Worm (Caenorhabditis elegans) whole organism, L4/young adult: Measurements from ENCODE around the gene rpl-37.

Source experiments
- W03F9.2 ChIP-seq: fragments of 150-350 bp; optimal IDR thresholded peaks from 2 replicates; lab custom pipeline; 2014; ENCODE audit warnings: missing biosample characterization, missing genetic modification characterization
- dao-5 ChIP-seq: sonication (generic microtip); optimal IDR thresholded peaks from 2 replicates; lab custom pipeline; 2016; ENCODE audit warnings: missing genotype, missing genetic modification characterization, moderate library complexity, missing compliant biosample characterization
- him-1 ChIP-seq: sonication (generic microtip); optimal IDR thresholded peaks from 2 replicates; lab custom pipeline; 2016; ENCODE audit warnings: missing genotype, missing genetic modification reagents, missing genetic modification characterization, missing compliant biosample characterization

The rpl-37 gene

DNA sequence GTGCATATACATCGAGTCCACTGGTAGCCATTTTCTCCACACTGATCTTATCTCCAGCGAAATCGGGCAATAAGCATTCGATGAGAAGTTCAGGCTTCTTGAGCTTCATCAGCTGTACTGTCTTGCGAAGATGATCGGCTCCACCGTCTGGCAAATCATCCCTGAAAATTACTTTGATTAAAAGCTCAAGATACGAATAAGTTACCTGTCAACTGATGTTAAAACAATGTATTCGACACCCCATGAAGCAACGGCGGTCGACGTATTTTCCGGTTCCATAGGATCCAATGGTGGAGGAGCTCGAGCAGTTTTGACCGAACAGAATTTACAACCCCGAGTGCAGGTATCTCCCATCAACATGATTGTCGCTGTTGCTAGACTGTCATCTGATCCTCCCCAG lies 24.2 kb upstream of the rpl-37 start:
- TF ChIP-seq him-1 (tag; lab: Kevin White, UChicago) (no peak), dao-5 (tag; lab: Kevin White, UChicago) (no peak), W03F9.2 (tag; lab: Kevin White, UChicago) (no peak)

DNA sequence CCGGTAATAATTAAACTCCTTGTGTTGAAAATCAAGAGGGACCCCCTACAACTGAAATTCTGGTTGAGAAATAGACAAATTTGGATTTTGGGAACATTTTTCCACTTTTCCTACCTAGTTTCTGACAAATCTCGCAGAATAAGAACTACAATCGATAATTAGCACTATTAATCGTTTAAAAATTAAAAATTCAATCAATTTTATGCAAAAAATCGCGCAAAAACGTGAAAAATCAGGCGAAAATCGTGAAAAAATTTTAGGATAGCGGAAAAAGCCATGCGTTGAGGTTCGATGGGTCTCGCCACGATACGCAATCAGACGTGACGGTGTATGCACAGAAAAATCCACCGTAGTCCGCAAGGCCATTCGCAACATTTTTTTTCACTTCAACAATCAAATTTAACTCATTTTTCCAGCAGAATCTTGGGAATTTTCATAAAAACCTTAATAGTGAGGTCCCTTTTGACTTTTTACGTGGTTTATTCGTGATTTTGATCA lies 23.3 kb upstream of the rpl-37 start, which contains the start of gene lias-1:
Gene lias-1, minus strand, starts transcription at position 51 of the 498 bp plus-strand sequence.
- peak; percentile 94 for TF ChIP-seq W03F9.2 (tag; lab: Kevin White, UChicago)
- no peak for TF ChIP-seq dao-5 (tag; lab: Kevin White, UChicago)
- TF ChIP-seq him-1 (tag; lab: Kevin White, UChicago): peak; percentile 19

DNA sequence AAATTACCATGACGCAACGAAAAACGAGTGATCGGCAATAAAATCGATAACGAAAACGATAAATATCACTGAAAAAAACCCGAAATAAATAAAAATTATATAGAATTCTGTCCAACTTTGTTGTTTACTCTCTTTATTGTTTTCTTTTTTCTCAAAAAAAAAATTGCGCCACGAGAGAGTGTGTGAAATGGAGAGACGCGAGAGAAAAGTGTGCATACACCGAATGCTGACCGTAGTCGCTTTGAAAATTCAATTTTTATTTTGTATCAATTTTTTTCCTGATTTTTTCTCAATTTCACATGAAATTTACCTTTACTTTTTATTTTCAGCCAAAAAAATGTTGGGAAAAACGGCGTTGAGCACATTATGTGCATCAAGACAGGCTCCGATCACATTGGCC lies 18.5 kb upstream of the rpl-37 start, which contains the start of the genes M01F1.4 and mrpl-35:
Gene M01F1.4, minus strand, starts transcription at position 126 of the 400 bp plus-strand sequence.
Gene mrpl-35, plus strand, starts transcription at position 330 of the 400 bp plus-strand sequence.
- TF ChIP-seq W03F9.2 (tag; lab: Kevin White, UChicago) (peak; percentile 82), dao-5 (tag; lab: Kevin White, UChicago) (no peak), him-1 (tag; lab: Kevin White, UChicago) (no peak)

DNA sequence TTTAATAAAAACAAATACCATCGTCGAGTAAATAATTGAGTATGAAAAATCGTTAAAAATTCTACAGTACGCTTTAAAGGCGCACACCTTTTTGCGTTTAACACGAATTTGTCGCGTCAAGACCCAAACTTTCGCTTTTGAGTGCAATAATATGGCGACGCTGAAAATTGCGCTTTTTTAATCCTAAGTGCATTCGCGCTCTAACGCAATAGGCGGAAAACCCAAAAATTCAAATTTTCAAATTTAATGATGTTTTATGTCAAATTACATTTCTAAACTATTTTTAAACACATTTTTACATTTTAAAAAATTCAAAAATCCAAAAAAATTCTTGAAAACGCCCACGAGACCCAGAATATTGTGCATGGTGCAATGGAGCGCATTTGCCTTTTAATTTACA lies 16.6 kb upstream of the rpl-37 start:
- TF ChIP-seq W03F9.2 (tag; lab: Kevin White, UChicago): no peak
- no peak for TF ChIP-seq him-1 (tag; lab: Kevin White, UChicago)
- TF ChIP-seq dao-5 (tag; lab: Kevin White, UChicago): no peak

DNA sequence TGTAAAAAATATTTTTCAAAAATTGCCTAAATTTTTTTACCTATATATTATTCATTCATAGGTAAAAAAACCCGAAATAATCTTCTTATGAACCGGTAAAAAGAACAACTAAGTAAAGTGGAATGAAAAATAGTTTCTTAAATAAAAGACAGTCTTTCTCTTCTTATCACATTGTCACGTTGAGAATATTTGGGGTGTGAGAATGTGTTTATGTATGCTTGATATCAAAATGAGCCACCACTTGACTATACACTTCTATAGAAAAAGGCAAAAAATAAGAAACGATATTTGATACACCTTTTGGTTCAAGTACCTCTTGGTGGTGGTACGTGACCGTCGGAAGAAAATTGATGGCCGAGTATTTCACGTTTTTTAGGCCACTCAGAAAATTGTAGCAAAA lies 8.9 kb upstream of the rpl-37 start, which contains the start of gene hmit-1.3:
Gene hmit-1.3, minus strand, starts transcription at position 103 of the 400 bp plus-strand sequence.
- TF ChIP-seq W03F9.2 (tag; lab: Kevin White, UChicago): no peak
- no peak for TF ChIP-seq dao-5 (tag; lab: Kevin White, UChicago)
- TF ChIP-seq him-1 (tag; lab: Kevin White, UChicago): no peak

DNA sequence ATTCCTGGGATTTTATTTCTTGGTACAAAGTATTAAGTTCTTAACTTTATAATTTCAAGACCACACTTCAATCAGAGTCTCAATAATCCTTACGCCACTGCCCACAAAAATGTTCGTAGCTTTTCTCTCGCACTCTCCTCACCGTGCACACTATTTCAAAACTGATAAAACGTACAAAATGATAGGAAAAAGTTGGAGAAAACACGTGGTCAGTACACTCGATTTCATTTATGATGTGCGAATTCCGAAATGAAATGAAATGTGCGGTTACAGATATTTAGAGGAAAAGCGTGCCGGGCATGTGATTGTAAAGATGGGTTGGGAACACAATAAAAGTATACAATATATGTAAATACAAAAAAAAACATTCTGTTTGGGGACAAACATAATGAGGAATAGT lies 8.0 kb upstream of the rpl-37 start:
- TF ChIP-seq him-1 (tag; lab: Kevin White, UChicago) (no peak), W03F9.2 (tag; lab: Kevin White, UChicago) (peak; percentile 11)

DNA sequence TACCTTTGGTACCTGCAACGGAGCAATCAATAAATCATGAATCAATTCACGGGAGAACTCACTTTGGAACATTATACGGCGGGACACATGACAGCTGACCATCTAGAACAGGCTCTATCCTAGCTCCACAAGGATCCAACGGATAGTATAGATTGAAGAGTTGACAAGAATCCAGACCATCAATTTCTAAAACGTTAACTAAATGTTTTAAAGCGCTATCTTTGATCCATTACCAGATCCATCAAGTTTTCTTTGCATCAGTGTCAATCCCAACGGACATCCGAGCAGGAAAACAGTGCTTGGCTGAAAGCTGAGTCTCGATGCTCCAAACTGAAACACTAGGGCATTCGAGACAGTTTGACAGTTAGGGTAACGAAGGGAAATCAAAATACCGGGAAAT lies 5.1 kb upstream of the rpl-37 start:
- no peak for TF ChIP-seq dao-5 (tag; lab: Kevin White, UChicago)
- no peak for TF ChIP-seq W03F9.2 (tag; lab: Kevin White, UChicago)

DNA sequence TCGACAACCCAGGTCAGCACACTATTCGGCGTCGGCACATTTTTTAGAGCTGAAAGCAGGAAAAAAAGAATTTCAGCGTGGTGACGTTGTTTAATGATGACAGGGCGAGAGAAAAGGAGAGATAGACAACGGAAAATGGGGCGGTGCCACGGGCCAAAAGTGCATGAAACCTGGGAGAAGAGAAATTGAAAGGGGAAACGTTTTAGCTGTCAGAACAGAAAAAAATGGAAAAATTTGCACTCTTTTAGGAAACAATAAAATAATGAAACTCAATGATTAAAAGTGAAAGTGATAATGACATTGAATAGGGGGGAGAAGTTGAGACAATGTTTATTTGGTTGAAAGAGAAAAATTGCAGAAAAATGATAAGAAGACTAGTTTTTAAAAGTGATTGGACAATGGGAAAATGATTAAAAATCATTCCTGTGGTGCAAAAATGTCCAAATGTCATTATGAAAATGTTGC lies 1.3 kb downstream of the rpl-37 start, which contains the start of gene pitp-1:
Gene pitp-1, minus strand, starts transcription at position 51 of the 465 bp plus-strand sequence.
- TF ChIP-seq dao-5 (tag; lab: Kevin White, UChicago) (no peak), W03F9.2 (tag; lab: Kevin White, UChicago) (no peak), him-1 (tag; lab: Kevin White, UChicago) (no peak)

DNA sequence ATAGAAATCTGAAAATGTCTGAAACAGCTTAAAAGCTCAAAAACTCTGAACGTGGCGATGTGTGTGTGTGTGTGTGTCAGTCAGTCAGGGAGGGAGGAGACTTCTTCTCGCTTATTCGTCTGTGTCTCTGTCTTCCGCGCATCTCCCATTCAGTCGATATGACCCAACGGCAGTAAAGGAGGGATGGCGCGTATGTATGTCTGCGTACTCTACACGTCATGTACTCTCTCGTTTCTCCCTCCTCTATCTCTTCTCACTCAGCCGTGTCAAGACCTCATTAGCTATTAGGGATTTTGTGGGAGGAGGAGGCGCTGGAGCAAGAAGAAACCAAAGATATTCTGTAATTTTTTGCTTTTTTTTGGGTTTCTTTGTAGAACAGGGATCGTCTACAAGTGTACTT lies 3.6 kb downstream of the rpl-37 start:
- no peak for TF ChIP-seq dao-5 (tag; lab: Kevin White, UChicago)
- TF ChIP-seq him-1 (tag; lab: Kevin White, UChicago): peak; percentile 35

DNA sequence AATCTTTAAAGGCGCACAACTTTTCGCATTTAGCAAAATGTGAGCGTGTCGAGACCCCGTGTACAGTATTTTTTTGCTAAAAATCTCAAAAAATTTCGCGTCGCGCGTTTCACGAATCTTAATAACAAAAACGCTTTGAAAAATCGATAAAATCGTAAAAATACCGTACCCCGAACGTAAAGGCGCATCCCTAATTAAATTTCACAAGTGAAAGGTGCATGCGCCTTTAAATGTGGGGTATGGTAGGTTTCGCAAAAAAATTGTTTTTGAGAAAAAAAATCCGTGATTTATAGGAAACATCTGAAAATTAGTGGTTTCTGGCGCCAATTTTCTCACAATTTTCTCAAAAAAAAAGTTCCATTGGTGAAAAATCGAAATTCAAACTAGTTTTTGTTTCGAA lies 5.7 kb downstream of the rpl-37 start:
- TF ChIP-seq dao-5 (tag; lab: Kevin White, UChicago) (no peak), W03F9.2 (tag; lab: Kevin White, UChicago) (no peak), him-1 (tag; lab: Kevin White, UChicago) (no peak)

DNA sequence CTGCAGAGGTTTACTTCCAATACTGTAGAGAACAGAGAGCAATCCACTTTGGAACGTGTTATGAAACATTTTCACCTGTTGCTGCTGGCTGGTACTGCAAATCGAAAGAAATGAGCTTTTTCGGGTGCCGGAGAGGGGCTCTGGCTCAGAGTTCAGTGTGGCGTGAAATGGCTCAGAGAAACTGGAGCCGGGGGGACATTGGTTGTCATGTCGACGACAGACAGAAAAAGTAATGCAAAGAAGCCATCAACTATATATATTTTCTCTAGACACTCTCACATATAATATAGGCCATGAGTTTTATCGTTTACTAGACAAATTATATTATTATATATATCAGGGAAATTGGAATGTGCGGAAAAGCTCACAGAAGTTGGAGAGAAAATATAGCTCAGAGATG lies 9.0 kb downstream of the rpl-37 start, which contains the start of gene cfap-20:
Gene cfap-20, minus strand, starts transcription at position 101 of the 400 bp plus-strand sequence.
- no peak for TF ChIP-seq dao-5 (tag; lab: Kevin White, UChicago)
- no peak for TF ChIP-seq W03F9.2 (tag; lab: Kevin White, UChicago)
- no peak for TF ChIP-seq him-1 (tag; lab: Kevin White, UChicago)

DNA sequence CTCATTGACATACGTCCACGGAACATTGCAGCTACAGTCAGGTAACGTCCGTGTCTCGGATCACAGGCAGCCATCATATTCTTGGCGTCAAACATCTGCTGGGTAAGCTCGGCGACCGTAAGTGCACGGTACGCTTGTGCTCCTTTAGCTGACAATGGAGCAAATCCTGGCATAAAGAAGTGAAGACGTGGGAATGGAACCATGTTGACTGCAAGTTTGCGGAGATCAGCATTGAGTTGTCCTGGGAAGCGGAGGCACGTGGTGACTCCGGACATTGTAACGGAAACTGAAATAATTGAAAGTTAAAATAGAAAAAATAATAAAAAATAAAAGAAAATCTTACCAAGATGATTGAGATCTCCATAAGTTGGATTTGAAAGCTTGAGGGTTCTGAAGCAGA lies 11.1 kb downstream of the rpl-37 start:
- TF ChIP-seq dao-5 (tag; lab: Kevin White, UChicago) (no peak), W03F9.2 (tag; lab: Kevin White, UChicago) (no peak), him-1 (tag; lab: Kevin White, UChicago) (no peak)

DNA sequence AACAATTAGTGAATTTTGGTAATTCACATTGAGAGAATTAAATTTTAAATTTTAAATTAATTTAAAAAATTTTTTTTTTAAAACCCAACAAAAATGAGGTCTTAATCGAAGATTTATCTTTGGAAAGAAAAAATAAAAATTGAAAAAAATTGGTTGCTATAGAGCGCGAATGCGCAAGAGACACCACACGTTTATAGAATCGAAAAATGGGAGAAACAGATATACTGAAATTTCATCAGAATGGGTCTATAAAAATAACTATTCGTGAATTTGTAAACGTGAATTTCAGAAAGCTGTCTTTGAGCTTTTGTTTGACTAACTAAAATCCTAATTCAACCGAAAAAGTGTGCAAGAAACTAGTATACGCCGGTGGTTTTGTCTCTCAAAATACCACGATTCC lies 12.0 kb downstream of the rpl-37 start:
- peak; percentile 76 for TF ChIP-seq W03F9.2 (tag; lab: Kevin White, UChicago)
- TF ChIP-seq dao-5 (tag; lab: Kevin White, UChicago): no peak
- TF ChIP-seq him-1 (tag; lab: Kevin White, UChicago): no peak

DNA sequence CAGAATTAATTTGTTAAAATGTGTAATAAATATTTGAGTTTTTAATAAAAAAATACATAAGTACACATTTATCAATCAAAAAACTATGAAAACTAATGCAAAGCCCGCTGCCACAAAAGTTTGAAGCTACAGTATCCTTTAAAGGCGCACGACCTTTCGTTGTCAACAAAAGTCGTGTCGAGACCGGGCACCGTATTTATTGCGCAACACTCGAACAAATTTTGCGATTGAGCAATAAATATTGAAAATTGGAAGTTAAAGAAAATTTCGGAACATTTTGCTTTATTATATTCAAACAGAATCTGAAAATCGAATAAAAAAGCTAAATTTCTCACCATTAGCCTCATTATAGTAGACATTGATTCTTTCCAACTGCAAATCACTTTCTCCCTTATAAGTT lies 12.7 kb downstream of the rpl-37 start:
- TF ChIP-seq him-1 (tag; lab: Kevin White, UChicago) (no peak), W03F9.2 (tag; lab: Kevin White, UChicago) (no peak), dao-5 (tag; lab: Kevin White, UChicago) (no peak)
